Fruit fly (Drosophila melanogaster): ENCODE measurements around the gene CG32085.

DNA sequence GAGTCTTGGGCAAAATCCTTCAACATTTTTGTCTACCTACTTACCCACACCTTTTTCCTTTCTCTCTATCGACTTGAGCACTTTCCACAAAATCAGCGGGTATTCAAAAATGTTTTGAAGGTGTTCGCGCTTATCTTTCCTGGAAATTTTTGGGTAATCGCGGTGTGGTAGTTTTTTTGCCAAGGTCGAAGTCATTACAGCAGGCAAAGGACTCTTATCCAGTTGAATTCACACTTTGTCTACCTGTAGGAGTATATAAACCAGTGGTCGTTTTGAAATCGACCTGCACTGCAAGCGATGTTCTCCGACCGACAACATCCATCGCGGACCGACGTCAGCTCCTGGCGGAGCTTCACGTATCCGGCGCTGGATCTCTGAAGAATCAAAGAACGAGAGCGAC is 12.7 kb upstream of the CG32085 start:
- TF ChIP-seq Blimp-1 (GFP tag; optimal IDR thresholded peaks at IDR 0.05) (no peak), CG34406 (GFP tag; optimal IDR thresholded peaks at IDR 0.05) (no peak), Lpt (GFP tag; optimal IDR thresholded peaks at IDR 0.05) (no peak), Hr4 (GFP tag; optimal IDR thresholded peaks at IDR 0.05) (no peak), cyc (GFP tag; optimal IDR thresholded peaks at IDR 0.05) (no peak)

All from whole organism, prepupa.